Fruit fly (Drosophila melanogaster): ENCODE results near the gene CG14332.

Gene CG14332

dm6 chr3R:17415439-17415838 is 6.6 kb downstream of the CG14332 start, which contains the start of gene CG5866:
Gene CG5866, plus strand, starts transcription at chr3R:17415739.
- TF ChIP-seq CG4318 (GFP tag; optimal IDR thresholded peaks at IDR 0.05) (no peak), esn (GFP tag; optimal IDR thresholded peaks at IDR 0.05) (no peak), Eip75B (GFP tag; optimal IDR thresholded peaks at IDR 0.05) (no peak), CG6854 (GFP tag; optimal IDR thresholded peaks at IDR 0.05) (no peak), svp (GFP tag) (peak; percentile 18)

dm6 chr3R:17413601-17414000 is 8.4 kb downstream of the CG14332 start, which contains the start of gene CG42822:
Gene CG42822, plus strand, starts transcription at chr3R:17413901.
- TF ChIP-seq svp (GFP tag) (peak; percentile 6), Sox15 (GFP tag; optimal IDR thresholded peaks at IDR 0.05) (no peak)

DNA sequence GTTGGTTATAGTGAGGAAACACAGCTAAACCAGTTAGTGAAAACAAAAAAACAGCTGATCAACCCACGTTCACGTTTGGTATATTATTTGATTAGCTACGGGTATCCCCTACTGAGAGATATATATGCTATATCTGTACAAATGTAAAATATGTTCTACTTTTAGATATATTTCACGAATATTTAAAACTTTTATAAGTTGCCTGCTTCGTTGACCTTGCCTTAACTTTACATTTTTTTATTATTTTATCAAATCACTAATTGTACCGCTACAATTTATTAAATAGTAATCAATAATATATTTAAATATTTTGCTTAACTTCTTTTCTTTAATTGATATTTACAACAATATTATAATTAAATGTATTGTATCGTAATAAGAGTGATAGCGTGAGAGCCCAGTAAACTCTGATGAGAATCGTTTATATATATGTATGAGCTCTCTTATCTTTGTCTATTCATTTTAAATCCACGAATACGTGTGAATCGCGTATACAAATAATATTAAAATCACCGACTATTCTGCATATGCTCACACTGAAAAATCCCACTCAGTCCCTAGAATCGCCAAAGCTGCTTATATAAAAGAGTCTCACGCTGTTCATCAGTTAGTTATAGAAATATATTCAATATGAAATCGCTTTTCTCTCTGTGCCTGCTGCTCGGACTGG is 9.4 kb downstream of the CG14332 start, which contains the start of gene CG42821:
Gene CG42821 (plus strand): TSS at position 620 of the 670 bp plus-strand sequence.
- TF ChIP-seq acj6 (GFP tag; optimal IDR thresholded peaks at IDR 0.05): no peak
- no peak for TF ChIP-seq CG16779 (tag; optimal IDR thresholded peaks at IDR 0.05)
- TF ChIP-seq CG7368 (GFP tag; optimal IDR thresholded peaks at IDR 0.05): no peak
- TF ChIP-seq topi (GFP tag; optimal IDR thresholded peaks at IDR 0.05): no peak
- TF ChIP-seq CG3032 (tag; optimal IDR thresholded peaks at IDR 0.05): no peak
- no peak for TF ChIP-seq achi (GFP tag; optimal IDR thresholded peaks at IDR 0.05)
- no peak for TF ChIP-seq ss (GFP tag; optimal IDR thresholded peaks at IDR 0.05)
- TF ChIP-seq Eip75B (GFP tag; optimal IDR thresholded peaks at IDR 0.05): no peak
- TF ChIP-seq Sox15 (GFP tag; optimal IDR thresholded peaks at IDR 0.05): no peak
- no peak for TF ChIP-seq CG6808 (GFP tag; optimal IDR thresholded peaks at IDR 0.05)
- TF ChIP-seq Gug (GFP tag; IDR thresholded peaks at IDR 0.05): no peak
- no peak for TF ChIP-seq Eip78C (GFP tag)
- TF ChIP-seq CG3919 (GFP tag; optimal IDR thresholded peaks at IDR 0.05): no peak
- TF ChIP-seq CG8119 (GFP tag; IDR thresholded peaks at IDR 0.05): no peak
- no peak for TF ChIP-seq fkh (GFP tag; optimal IDR thresholded peaks at IDR 0.05)
- no peak for TF ChIP-seq cyc (GFP tag; optimal IDR thresholded peaks at IDR 0.05)
- no peak for TF ChIP-seq dsx (GFP tag; optimal IDR thresholded peaks at IDR 0.05; ENCODE audit: poor library complexity, severe bottlenecking)

- TF ChIP-seq Hr39 (GFP tag; optimal IDR thresholded peaks at IDR 0.05) (no peak), acj6 (GFP tag; optimal IDR thresholded peaks at IDR 0.05) (no peak), Sox14 (GFP tag; optimal IDR thresholded peaks at IDR 0.05) (no peak), topi (GFP tag; optimal IDR thresholded peaks at IDR 0.05) (no peak), CG3919 (GFP tag; optimal IDR thresholded peaks at IDR 0.05) (no peak)
Measured at dm6 chr3R:17410808-17411207, 11.2 kb downstream of the CG14332 start, which contains the start of gene CG5863. Gene CG5863, plus strand, starts transcription at chr3R:17411108.

DNA sequence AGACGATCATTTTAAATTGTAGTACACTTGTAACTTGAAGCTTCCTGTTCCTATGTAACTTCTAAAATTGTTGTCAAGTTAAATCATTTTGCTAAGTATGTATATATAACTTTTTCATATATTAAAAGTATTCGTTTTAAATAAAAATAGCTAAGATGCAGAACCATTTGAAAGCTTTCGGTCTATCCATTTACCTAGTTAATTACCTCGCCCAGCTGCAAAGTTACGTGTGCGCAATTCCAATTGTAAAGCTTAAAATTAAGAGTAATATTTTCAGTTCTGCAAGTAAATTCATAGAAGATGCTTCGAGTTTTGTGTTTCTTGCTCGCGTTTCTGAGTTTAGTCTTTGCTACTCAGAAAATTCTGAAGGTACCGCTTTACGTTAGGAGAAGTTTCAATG is 12.7 kb downstream of the CG14332 start, which contains the start of gene CG5860:
Gene CG5860 (plus strand): TSS at position 301 of the 400 bp plus-strand sequence.
- TF ChIP-seq Ets21C (GFP tag; optimal IDR thresholded peaks at IDR 0.05) (no peak), eg (GFP tag; IDR thresholded peaks at IDR 0.05) (no peak), vri (GFP tag; optimal IDR thresholded peaks at IDR 0.05) (no peak), net (GFP tag; optimal IDR thresholded peaks at IDR 0.05) (no peak), fkh (GFP tag; optimal IDR thresholded peaks at IDR 0.05) (no peak), Blimp-1 (GFP tag; optimal IDR thresholded peaks at IDR 0.05) (no peak), acj6 (GFP tag; optimal IDR thresholded peaks at IDR 0.05) (no peak), Sox102F (GFP tag; optimal IDR thresholded peaks at IDR 0.05) (no peak), CG6276 (GFP tag; optimal IDR thresholded peaks at IDR 0.05) (no peak), CG31627 (GFP tag; optimal IDR thresholded peaks at IDR 0.05) (no peak), cyc (GFP tag; optimal IDR thresholded peaks at IDR 0.05) (no peak), CG11902 (GFP tag; optimal IDR thresholded peaks at IDR 0.05) (no peak), Lpt (GFP tag; optimal IDR thresholded peaks at IDR 0.05) (no peak), CG6792 (GFP tag; optimal IDR thresholded peaks at IDR 0.05) (no peak), CG11762 (GFP tag; optimal IDR thresholded peaks at IDR 0.05; ENCODE audit: insufficient read depth) (no peak), salr (GFP tag; optimal IDR thresholded peaks at IDR 0.05) (no peak), CG6163 (GFP tag; IDR thresholded peaks at IDR 0.05) (no peak)
